Worm (Caenorhabditis elegans) whole organism, late embryonic: ENCODE results near the gene rps-28.

ENCODE experiments used
- ama-1 ChIP-seq: fragments of 150-350 bp; optimal IDR thresholded peaks from 2 replicates; lab custom pipeline; 2014
- ceh-9 ChIP-seq: sonication (generic microtip); optimal IDR thresholded peaks from 2 replicates; lab custom pipeline; 2016; ENCODE audit warnings: mild to moderate bottlenecking, missing genetic modification characterization, inconsistent platforms, missing compliant biosample characterization
- che-1 ChIP-seq: sonication (generic microtip); optimal IDR thresholded peaks from 2 replicates; lab custom pipeline; 2016; ENCODE audit warnings: mild to moderate bottlenecking, missing genetic modification characterization, missing compliant biosample characterization
- fkh-10 ChIP-seq: fragments of 150-350 bp; optimal IDR thresholded peaks from 2 replicates; lab custom pipeline; 2014; ENCODE audit warnings: missing biosample characterization, missing genetic modification reagents, missing genetic modification characterization
- mec-3 ChIP-seq: sonication (generic microtip); optimal IDR thresholded peaks from 2 replicates; lab custom pipeline; 2016; ENCODE audit warnings: borderline replicate concordance, missing genetic modification characterization, missing compliant biosample characterization
- nfya-1 ChIP-seq: sonication (generic microtip); optimal IDR thresholded peaks from 2 replicates; lab custom pipeline; 2017; ENCODE audit warnings: missing genetic modification characterization, mild to moderate bottlenecking, missing compliant biosample characterization, antibody characterized with exemption, moderate library complexity
- pag-3 ChIP-seq: sonication (generic microtip); optimal IDR thresholded peaks from 2 replicates; lab custom pipeline; 2016; ENCODE audit warnings: missing compliant biosample characterization, missing genetic modification characterization, borderline replicate concordance
- pat-9 ChIP-seq: fragments of 200-800 bp; sonication (Bioruptor generic); optimal IDR thresholded peaks from 2 replicates; lab custom pipeline; 2018; ENCODE audit warnings: mild to moderate bottlenecking, missing genetic modification characterization, moderate library complexity, missing compliant biosample characterization
- sdc-2 ChIP-seq: sonication (generic microtip); optimal IDR thresholded peaks from 2 replicates; lab custom pipeline; 2016; ENCODE audit warnings: missing genotype, missing genetic modification characterization, missing compliant biosample characterization
- sox-2 ChIP-seq: fragments of 200-800 bp; sonication (Bioruptor generic); IDR thresholded peaks from 2 replicates; pipeline ENCODE4 v1.3.6; 2022; ENCODE audit warnings: missing genetic modification reagents, missing genetic modification characterization, missing compliant biosample characterization
- unc-42 ChIP-seq: sonication (generic microtip); optimal IDR thresholded peaks from 2 replicates; lab custom pipeline; 2016; ENCODE audit warnings: missing genotype, missing genetic modification characterization, missing compliant biosample characterization

ce11 chrIV:1659045-1659741, at the start of gene rps-28:
- peak; percentile 78 for TF ChIP-seq sox-2 (GFP tag; lab: Robert Waterston, UW)
- TF ChIP-seq pat-9 (tag; lab: Kevin White, UChicago) = peak; percentile 77
- peak; percentile 50 for TF ChIP-seq sdc-2
- TF ChIP-seq nfya-1 (tag; lab: Kevin White, UChicago) = peak; percentile 99
- peak; percentile 25 for TF ChIP-seq fkh-10
- TF ChIP-seq ceh-9 = no peak
- TF ChIP-seq unc-42 (tag; lab: Kevin White, UChicago) = peak; percentile 98
- TF ChIP-seq mec-3 (tag; lab: Kevin White, UChicago) = no peak
- TF ChIP-seq pag-3 = peak; percentile 24
- peak; percentile 69 for TF ChIP-seq che-1
- TF ChIP-seq ama-1 = no peak
